Worm (Caenorhabditis elegans): Measurements from ENCODE around the gene C03B1.2.

DNA sequence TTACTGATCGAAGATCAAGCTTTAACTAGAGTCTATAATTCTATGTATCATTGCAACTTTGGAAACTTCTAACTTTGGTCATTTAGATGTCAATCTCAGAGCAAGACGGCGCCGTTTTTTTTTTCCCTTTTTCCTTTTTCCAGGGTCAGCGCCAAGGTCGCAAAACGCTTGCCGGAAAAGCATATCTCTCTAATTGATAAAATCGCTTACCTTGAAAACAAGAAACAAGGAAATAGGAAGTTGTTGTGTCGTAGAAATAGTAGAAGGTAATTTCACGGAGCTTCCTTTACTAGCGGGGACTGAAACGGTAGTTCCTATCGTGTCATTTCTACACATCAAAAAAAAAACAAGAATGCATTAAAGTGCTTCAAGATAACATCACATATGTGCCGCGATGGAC is 48.4 kb upstream of the C03B1.2 start:
- no peak for TF ChIP-seq odd-2 (tag; optimal IDR thresholded peaks at IDR 0.05)
- TF ChIP-seq ama-1 (optimal IDR thresholded peaks at IDR 0.05) = no peak
- TF ChIP-seq tbx-7 (tag; optimal IDR thresholded peaks at IDR 0.05) = no peak
- TF ChIP-seq npax-4 (tag; optimal IDR thresholded peaks at IDR 0.05) = no peak
- no peak for TF ChIP-seq lin-11 (tag; optimal IDR thresholded peaks at IDR 0.05)
